Worm (Caenorhabditis elegans): Measurements from ENCODE around the gene clec-147.

- TF ChIP-seq mef-2 (tag; optimal IDR thresholded peaks at IDR 0.05) (no peak), nhr-77 (tag; optimal IDR thresholded peaks at IDR 0.05) (no peak), ztf-4 (tag; optimal IDR thresholded peaks at IDR 0.05) (no peak), ztf-11 (tag; optimal IDR thresholded peaks at IDR 0.05) (no peak), nhr-28 (tag; optimal IDR thresholded peaks at IDR 0.05) (no peak), swsn-7 (tag; optimal IDR thresholded peaks at IDR 0.05) (no peak), nhr-12 (tag; optimal IDR thresholded peaks at IDR 0.05) (no peak), aha-1 (tag; optimal IDR thresholded peaks at IDR 0.05) (no peak), lin-39 (tag; optimal IDR thresholded peaks at IDR 0.05) (no peak), elt-3 (tag; optimal IDR thresholded peaks at IDR 0.05) (no peak), unc-62 (GFP tag; optimal IDR thresholded peaks at IDR 0.05) (no peak), nhr-237 (tag; optimal IDR thresholded peaks at IDR 0.05) (no peak), fkh-10 (GFP tag; optimal IDR thresholded peaks at IDR 0.05) (no peak)
Observed at ce11 chrII:14510162-14510561, 27.5 kb downstream of the clec-147 start.

All from whole organism, L1 larva.